Worm (Caenorhabditis elegans) whole organism, L1 larva: ENCODE results near the gene F35E8.13.

ENCODE experiments used
- C34B4.2 ChIP-seq: sonication (generic microtip); optimal IDR thresholded peaks from 2 replicates; lab custom pipeline; 2017; ENCODE audit warnings: mild to moderate bottlenecking, missing genetic modification characterization, missing compliant biosample characterization
- aha-1 ChIP-seq: fragments of 150-350 bp; optimal IDR thresholded peaks from 2 replicates; lab custom pipeline; 2014; ENCODE audit warnings: missing biosample characterization, missing genetic modification characterization
- ama-1 ChIP-seq: fragments of 150-350 bp; optimal IDR thresholded peaks from 2 replicates; lab custom pipeline; 2014
- blmp-1 ChIP-seq: fragments of 150-350 bp; optimal IDR thresholded peaks from 2 replicates; lab custom pipeline; 2014; ENCODE audit warnings: missing biosample characterization, missing genetic modification characterization
- ceh-63 ChIP-seq: fragments of 200-800 bp; sonication (Bioruptor generic); optimal IDR thresholded peaks from 2 replicates; lab custom pipeline; 2018; ENCODE audit warnings: mild to moderate bottlenecking, missing genetic modification characterization, missing compliant biosample characterization
- ceh-82 ChIP-seq, 3 experiments: fragments of 150-350 bp in 1 of 3; sonication (generic microtip) in 2 of 3; optimal IDR thresholded peaks; 2 replicates each; lab custom pipeline; 2014 to 2017; ENCODE audit warnings: missing biosample characterization in 3 of 3, missing genetic modification characterization in 3 of 3
- ceh-88 ChIP-seq: fragments of 200-800 bp; sonication (Bioruptor generic); IDR thresholded peaks from 2 replicates; pipeline ENCODE4 v1.3.6; 2022; ENCODE audit warnings: missing genetic modification characterization, missing compliant biosample characterization
- ceh-90 ChIP-seq: sonication (generic microtip); optimal IDR thresholded peaks from 2 replicates; lab custom pipeline; 2016; ENCODE audit warnings: missing genetic modification characterization, missing compliant biosample characterization
- efl-1 ChIP-seq, 4 experiments: fragments of 150-350 bp; optimal IDR thresholded peaks in 3 of 4; peaks in 1 of 4; 1 replicate in 1 of 4; 2 replicates in 3 of 4; lab custom pipeline; 2014; ENCODE audit warnings: missing biosample characterization in 2 of 4, missing genetic modification characterization in 2 of 4, missing genetic modification reagents in 2 of 4
- egl-13 ChIP-seq: sonication (generic microtip); optimal IDR thresholded peaks from 2 replicates; lab custom pipeline; 2016; ENCODE audit warnings: missing genotype, missing genetic modification reagents, missing genetic modification characterization, missing compliant biosample characterization
- elt-3 ChIP-seq, 6 experiments: fragments of 150-350 bp in 1 of 6; sonication (generic microtip); optimal IDR thresholded peaks; 2 replicates each; lab custom pipeline; 2017 to 2018; ENCODE audit warnings: missing biosample characterization in 6 of 6, missing genetic modification characterization in 6 of 6, inconsistent platforms in 1 of 6
- ets-5 ChIP-seq: fragments of 200-800 bp; sonication (Bioruptor generic); IDR thresholded peaks from 2 replicates; pipeline ENCODE4 v1.3.6; 2022; ENCODE audit warnings: missing genetic modification characterization, missing compliant biosample characterization
- fkh-4 ChIP-seq: sonication (generic microtip); optimal IDR thresholded peaks from 2 replicates; lab custom pipeline; 2016; ENCODE audit warnings: missing compliant biosample characterization, missing genetic modification characterization, borderline replicate concordance
- fkh-8 ChIP-seq: sonication (generic microtip); optimal IDR thresholded peaks from 2 replicates; lab custom pipeline; 2016; ENCODE audit warnings: mild to moderate bottlenecking, missing genetic modification characterization, missing compliant biosample characterization
- hlh-17 ChIP-seq: fragments of 200-800 bp; sonication (Bioruptor generic); optimal IDR thresholded peaks from 2 replicates; lab custom pipeline; 2018; ENCODE audit warnings: missing genetic modification characterization, mild to moderate bottlenecking, missing compliant biosample characterization, moderate library complexity, borderline replicate concordance
- hlh-4 ChIP-seq: sonication (generic microtip); optimal IDR thresholded peaks from 2 replicates; lab custom pipeline; 2016; ENCODE audit warnings: mild to moderate bottlenecking, missing genetic modification characterization, missing compliant biosample characterization
- jun-1 ChIP-seq: fragments of 150-350 bp; optimal IDR thresholded peaks from 2 replicates; lab custom pipeline; 2014; ENCODE audit warnings: missing biosample characterization, missing genetic modification reagents, missing genetic modification characterization
- lin-15B ChIP-seq: fragments of 150-350 bp; sonication (generic microtip); optimal IDR thresholded peaks from 3 replicates; lab custom pipeline; 2014; ENCODE audit warnings: missing biosample characterization, missing genetic modification characterization
- lir-3 ChIP-seq: sonication (generic microtip); optimal IDR thresholded peaks from 2 replicates; lab custom pipeline; 2016; ENCODE audit warnings: mild to moderate bottlenecking, missing genetic modification characterization, moderate library complexity, missing compliant biosample characterization; ENCODE audit not compliant: poor library complexity
- mdl-1 ChIP-seq, 2 experiments: fragments of 150-350 bp; optimal IDR thresholded peaks; 2 replicates each; lab custom pipeline; 2014 to 2017; ENCODE audit warnings: missing biosample characterization in 2 of 2, missing genetic modification characterization in 2 of 2, inconsistent platforms in 1 of 2
- mep-1 ChIP-seq: fragments of 150-350 bp; optimal IDR thresholded peaks from 2 replicates; lab custom pipeline; 2014; ENCODE audit warnings: missing biosample characterization, missing genetic modification characterization
- nhr-11 ChIP-seq: fragments of 150-350 bp; optimal IDR thresholded peaks from 2 replicates; lab custom pipeline; 2014; ENCODE audit warnings: missing biosample characterization, missing genetic modification characterization
- nhr-12 ChIP-seq: sonication (generic microtip); optimal IDR thresholded peaks from 2 replicates; lab custom pipeline; 2017; ENCODE audit warnings: missing biosample characterization, missing genetic modification characterization
- nhr-19 ChIP-seq: fragments of 200-800 bp; sonication (Bioruptor generic); conservative IDR thresholded peaks from 2 replicates; pipeline ENCODE4 v1.3.6; 2022; ENCODE audit warnings: missing genetic modification characterization, missing compliant biosample characterization
- nhr-20 ChIP-seq: sonication (generic microtip); optimal IDR thresholded peaks from 2 replicates; lab custom pipeline; 2016; ENCODE audit warnings: mild to moderate bottlenecking, missing genetic modification characterization, missing compliant biosample characterization
- nhr-237 ChIP-seq: fragments of 150-350 bp; optimal IDR thresholded peaks from 2 replicates; lab custom pipeline; 2014; ENCODE audit warnings: missing biosample characterization, missing genetic modification characterization
- nhr-28 ChIP-seq: fragments of 150-350 bp; optimal IDR thresholded peaks from 2 replicates; lab custom pipeline; 2014; ENCODE audit warnings: missing biosample characterization, missing genetic modification characterization
- nhr-47 ChIP-seq: sonication (generic microtip); optimal IDR thresholded peaks from 2 replicates; lab custom pipeline; 2016; ENCODE audit warnings: mild to moderate bottlenecking, missing genetic modification characterization, moderate library complexity, missing compliant biosample characterization
- nhr-71 ChIP-seq: sonication (generic microtip); optimal IDR thresholded peaks from 2 replicates; lab custom pipeline; 2016; ENCODE audit warnings: mild to moderate bottlenecking, missing genetic modification characterization, moderate library complexity, missing compliant biosample characterization
- nhr-76 ChIP-seq: sonication (generic microtip); optimal IDR thresholded peaks from 2 replicates; lab custom pipeline; 2017; ENCODE audit warnings: missing biosample characterization, missing genetic modification characterization
- nhr-77 ChIP-seq: fragments of 150-350 bp; optimal IDR thresholded peaks from 2 replicates; lab custom pipeline; 2014; ENCODE audit warnings: missing biosample characterization, missing genetic modification characterization
- nhr-85 ChIP-seq: sonication (generic microtip); peaks from one replicate; lab custom pipeline; 2016; ENCODE audit warnings: missing genetic modification characterization, inconsistent platforms, missing compliant biosample characterization
- nhr-90 ChIP-seq: sonication (generic microtip); optimal IDR thresholded peaks from 2 replicates; lab custom pipeline; 2016; ENCODE audit warnings: mild to moderate bottlenecking, missing genetic modification characterization, missing compliant biosample characterization; ENCODE audit not compliant: poor library complexity
- pag-3 ChIP-seq: sonication (generic microtip); optimal IDR thresholded peaks from 2 replicates; lab custom pipeline; 2017; ENCODE audit warnings: missing genetic modification characterization, mild to moderate bottlenecking, missing compliant biosample characterization, antibody characterized with exemption, borderline replicate concordance; ENCODE audit not compliant: insufficient read depth
- pqm-1 ChIP-seq: sonication (generic microtip); optimal IDR thresholded peaks from 3 replicates; lab custom pipeline; 2017; ENCODE audit warnings: missing biosample characterization, missing genetic modification characterization
- rnt-1 ChIP-seq: sonication (generic microtip); optimal IDR thresholded peaks from 2 replicates; lab custom pipeline; 2016; ENCODE audit warnings: mild to moderate bottlenecking, missing genetic modification characterization, moderate library complexity, missing compliant biosample characterization
- skn-1 ChIP-seq: fragments of 150-350 bp; optimal IDR thresholded peaks from 2 replicates; lab custom pipeline; 2014; ENCODE audit warnings: missing biosample characterization, missing genetic modification characterization
- snpc-4 ChIP-seq: fragments of 150-350 bp; optimal IDR thresholded peaks from 2 replicates; lab custom pipeline; 2014; ENCODE audit warnings: missing biosample characterization, missing genetic modification characterization
- sptf-1 ChIP-seq: fragments of 150-350 bp; optimal IDR thresholded peaks from 2 replicates; lab custom pipeline; 2014; ENCODE audit warnings: missing biosample characterization, missing genetic modification characterization
- sup-37 ChIP-seq: fragments of 200-800 bp; sonication (Bioruptor generic); optimal IDR thresholded peaks from 2 replicates; lab custom pipeline; 2018; ENCODE audit warnings: mild to moderate bottlenecking, missing genetic modification characterization, missing compliant biosample characterization
- swsn-7 ChIP-seq: sonication (generic microtip); optimal IDR thresholded peaks from 2 replicates; lab custom pipeline; 2016; ENCODE audit warnings: missing genetic modification characterization, missing compliant biosample characterization
- unc-130 ChIP-seq: fragments of 150-350 bp; optimal IDR thresholded peaks from 2 replicates; lab custom pipeline; 2017; ENCODE audit warnings: missing biosample characterization, missing genetic modification characterization, inconsistent platforms
- unc-30 ChIP-seq: sonication (generic microtip); optimal IDR thresholded peaks from 2 replicates; lab custom pipeline; 2017; ENCODE audit warnings: missing biosample characterization, missing genetic modification characterization
- unc-62 ChIP-seq: fragments of 150-350 bp; optimal IDR thresholded peaks from 2 replicates; lab custom pipeline; 2014; ENCODE audit warnings: missing biosample characterization, missing genetic modification reagents, missing genetic modification characterization
- unc-86 ChIP-seq: sonication (generic microtip); optimal IDR thresholded peaks from 2 replicates; lab custom pipeline; 2016; ENCODE audit warnings: missing genetic modification characterization, missing compliant biosample characterization
- vab-15 ChIP-seq: sonication (generic microtip); optimal IDR thresholded peaks from 2 replicates; lab custom pipeline; 2017; ENCODE audit warnings: missing genotype, mild to moderate bottlenecking, missing genetic modification characterization, missing compliant biosample characterization
- xbp-1 ChIP-seq: sonication (generic microtip); optimal IDR thresholded peaks from 2 replicates; lab custom pipeline; 2016; ENCODE audit warnings: missing genetic modification characterization, missing compliant biosample characterization
- ztf-11 ChIP-seq, 2 experiments: sonication (generic microtip); optimal IDR thresholded peaks; 2 replicates each; lab custom pipeline; 2016 to 2017; ENCODE audit warnings: missing genetic modification characterization in 2 of 2, missing biosample characterization in 1 of 2, missing compliant biosample characterization in 1 of 2

Gene F35E8.13

DNA sequence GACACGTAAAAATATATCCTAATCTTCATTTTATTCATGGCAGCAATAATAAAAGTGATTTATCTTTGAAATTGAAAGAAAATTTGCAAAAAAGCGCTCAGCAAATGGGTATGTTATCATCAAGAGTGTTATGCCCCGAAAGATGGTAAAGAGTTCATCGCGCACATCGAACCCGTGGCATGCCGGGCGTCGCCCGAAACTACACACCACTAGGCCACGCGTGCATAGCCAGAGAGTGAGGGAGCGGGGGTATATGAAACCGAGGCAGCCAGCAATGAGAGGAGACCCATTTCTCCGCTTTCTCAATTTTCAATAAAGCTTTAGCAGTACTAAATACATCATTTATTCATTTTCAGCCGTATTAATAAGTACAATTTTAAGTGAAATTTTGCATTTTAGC, 49.3 kb upstream of the F35E8.13 start (continued):
- TF ChIP-seq nhr-19 (peak; percentile 66), ets-5 (GFP tag; lab: Robert Waterston, UW) (no peak), nhr-47 (tag; lab: Kevin White, UChicago) (peak; percentile 81), nhr-28 (tag; lab: Kevin White, UChicago) (no peak), nhr-77 (tag; lab: Kevin White, UChicago) (peak; percentile 53), jun-1 (no peak), egl-13 (tag; lab: Kevin White, UChicago) (peak; percentile 52), ceh-90 (no peak), nhr-237 (tag; lab: Kevin White, UChicago) (no peak), sup-37 (GFP tag; lab: Kevin White, UChicago) (peak; percentile 22), hlh-17 (GFP tag; lab: Kevin White, UChicago) (no peak), ceh-82 (tag; optimal IDR thresholded peaks at IDR 0.05; lab: Kevin White, UChicago) (peak; percentile 22 to 85 (median 71)), rnt-1 (tag; lab: Kevin White, UChicago) (peak; percentile 78), ztf-11 (tag; optimal IDR thresholded peaks at IDR 0.05; lab: Kevin White, UChicago) (peak in 1 of 2 experiments; percentile 34), ceh-63 (GFP tag; lab: Kevin White, UChicago) (peak; percentile 7), hlh-4 (tag; lab: Kevin White, UChicago) (no peak), efl-1 (optimal IDR thresholded peaks at IDR 0.05; lab: Kevin White, UChicago) (peak; percentile 52 to 66), efl-1 (GFP tag; optimal IDR thresholded peaks at IDR 0.05 in 1 of 2; lab: Kevin White, UChicago) (peak; percentile 51 to 96), ceh-88 (GFP tag; lab: Robert Waterston, UW) (0 out of 2 replicates have a peak, but pooled peaks have one; percentile 11), nhr-20 (tag; lab: Kevin White, UChicago) (peak; percentile 75), xbp-1 (tag; lab: Kevin White, UChicago) (peak; percentile 64), skn-1 (tag; lab: Kevin White, UChicago) (peak; percentile 84), ama-1 (lab: Kevin White, UChicago) (no peak), mep-1 (peak; percentile 61), snpc-4 (tag; lab: Kevin White, UChicago) (peak; percentile 66), unc-30 (no peak), fkh-4 (tag; lab: Kevin White, UChicago) (no peak), nhr-85 (tag; lab: Kevin White, UChicago) (peak; percentile 79), blmp-1 (tag; lab: Kevin White, UChicago) (no peak), elt-3 (tag; optimal IDR thresholded peaks at IDR 0.05; lab: Kevin White, UChicago) (peak in 1 of 6 experiments; percentile 29), nhr-12 (peak; percentile 12), lir-3 (peak; percentile 8), nhr-76 (tag; lab: Kevin White, UChicago) (no peak), unc-130 (tag; lab: Kevin White, UChicago) (peak; percentile 35), vab-15 (tag; lab: Kevin White, UChicago) (no peak), sptf-1 (tag; lab: Kevin White, UChicago) (no peak), fkh-8 (tag; lab: Kevin White, UChicago) (peak; percentile 86), C34B4.2 (no peak)

DNA sequence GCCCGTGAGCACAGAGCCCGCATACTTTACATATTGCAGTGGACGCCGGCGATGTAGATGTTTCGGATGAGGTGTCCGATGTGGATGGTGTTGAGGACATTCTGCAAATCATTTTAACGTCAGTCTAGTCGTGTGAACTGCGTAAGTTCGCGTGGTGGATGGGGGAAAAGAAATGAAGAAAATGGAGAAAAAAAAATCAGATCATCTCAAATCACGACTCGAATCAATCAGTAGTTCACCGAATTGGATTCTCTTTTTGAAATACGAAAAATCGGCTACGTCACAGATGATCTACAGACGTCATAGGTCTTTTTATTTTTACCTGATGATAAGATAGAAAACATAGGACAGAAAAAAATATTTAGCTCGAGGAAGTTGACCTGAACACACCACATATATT, 46.8 kb upstream of the F35E8.13 start, which contains the start of gene nhr-102:
TSS of gene nhr-102 (minus strand) at position 101 of the 400 bp plus-strand sequence.
- TF ChIP-seq hlh-4 (tag; lab: Kevin White, UChicago) (no peak), ceh-90 (no peak), pag-3 (no peak), lir-3 (no peak), swsn-7 (tag; lab: Kevin White, UChicago) (no peak), unc-86 (tag; lab: Kevin White, UChicago) (no peak), mdl-1 (tag; optimal IDR thresholded peaks at IDR 0.05; lab: Kevin White, UChicago) (no peak), aha-1 (tag; lab: Kevin White, UChicago) (no peak), nhr-71 (tag; lab: Kevin White, UChicago) (no peak), unc-62 (no peak), nhr-11 (tag; lab: Kevin White, UChicago) (no peak), nhr-85 (tag; lab: Kevin White, UChicago) (no peak), lin-15B (tag; lab: Kevin White, UChicago) (no peak), ztf-11 (tag; optimal IDR thresholded peaks at IDR 0.05; lab: Kevin White, UChicago) (no peak), pqm-1 (tag; lab: Kevin White, UChicago) (no peak), nhr-90 (tag; lab: Kevin White, UChicago) (no peak)
